Comparison of ENCODE assay signal across 5 fruit fly cellular contexts in genomic region chr3L:22741389-22742120, dm6.
TF ChIP-seq lines count a peak whose summit lies in the region.

CG7369 (plus strand) TSS chr3L:22741793.

- TF ChIP-seq CTCF in whole organism, embryonic (GFP tag; optimal IDR thresholded peaks at IDR 0.05; lab: Kevin White, UChicago), result peak; percentile 10

TF ChIP-seq in whole organism, adult, 20 proteins besides CTCF, POLR2A, EP300 and RAD21 (continues in another document):
- peak; percentile 92 for TF ChIP-seq CG7045 (GFP tag; optimal IDR thresholded peaks at IDR 0.05; lab: Kevin White, UChicago)
- TF ChIP-seq tj (GFP tag; optimal IDR thresholded peaks at IDR 0.05; lab: Kevin White, UChicago), result peak; percentile 64
- peak; percentile 88 for TF ChIP-seq CG7101 (tag; optimal IDR thresholded peaks at IDR 0.05; lab: Kevin White, UChicago)
- peak; percentile 92 for TF ChIP-seq ovo (GFP tag; optimal IDR thresholded peaks at IDR 0.05; lab: Kevin White, UChicago)
- peak; percentile 89 for TF ChIP-seq bab1 (GFP tag; optimal IDR thresholded peaks at IDR 0.05; lab: Kevin White, UChicago)
- TF ChIP-seq Crg-1 (GFP tag; optimal IDR thresholded peaks at IDR 0.05; lab: Kevin White, UChicago), result peak; percentile 97
- peak; percentile 96 for TF ChIP-seq toe (GFP tag; optimal IDR thresholded peaks at IDR 0.05; lab: Kevin White, UChicago)
- TF ChIP-seq Mnt (GFP tag; optimal IDR thresholded peaks at IDR 0.05; lab: Kevin White, UChicago), result peak; percentile 89
- TF ChIP-seq CG5204 (GFP tag; optimal IDR thresholded peaks at IDR 0.05; lab: Kevin White, UChicago), result peak; percentile 93
- peak; percentile 93 for TF ChIP-seq Clk (GFP tag; optimal IDR thresholded peaks at IDR 0.05; lab: Kevin White, UChicago)
- TF ChIP-seq CG14711 (tag; optimal IDR thresholded peaks at IDR 0.05; lab: Kevin White, UChicago), result peak; percentile 82
- peak; percentile 97 for TF ChIP-seq CG1620 (GFP tag; optimal IDR thresholded peaks at IDR 0.05; lab: Kevin White, UChicago)
- TF ChIP-seq cnc (optimal IDR thresholded peaks at IDR 0.05; lab: Kevin White, UChicago), result no peak
- peak; percentile 90 for TF ChIP-seq pad (GFP tag; optimal IDR thresholded peaks at IDR 0.05; lab: Kevin White, UChicago)
- peak; percentile 83 for TF ChIP-seq CG33017 (tag; optimal IDR thresholded peaks at IDR 0.05; lab: Kevin White, UChicago)
- peak; percentile 96 for TF ChIP-seq CG12768 (GFP tag; optimal IDR thresholded peaks at IDR 0.05; lab: Kevin White, UChicago)
- TF ChIP-seq CG11617 (GFP tag; optimal IDR thresholded peaks at IDR 0.05; lab: Kevin White, UChicago), result peak; percentile 95
- TF ChIP-seq cic (GFP tag; optimal IDR thresholded peaks at IDR 0.05; lab: Kevin White, UChicago), result peak; percentile 84

TF ChIP-seq in whole organism, embryonic, 481 proteins besides CTCF, POLR2A, EP300 and RAD21 (continues in another document):
- TF ChIP-seq Mrtf (GFP tag; IDR thresholded peaks at IDR 0.05; lab: Robert Waterston, UW) (peak; percentile 70), corto (GFP tag; optimal IDR thresholded peaks at IDR 0.05; lab: Kevin White, UChicago) (peak; percentile 92), Mad (GFP tag; optimal IDR thresholded peaks at IDR 0.05; lab: Kevin White, UChicago) (peak; percentile 80), CG13894 (tag; optimal IDR thresholded peaks at IDR 0.05; lab: Kevin White, UChicago) (peak; percentile 81), gce (GFP tag; IDR thresholded peaks at IDR 0.05; lab: Robert Waterston, UW) (no peak), bowl (GFP tag; IDR thresholded peaks at IDR 0.05; lab: Robert Waterston, UW) (no peak), ems (GFP tag; optimal IDR thresholded peaks at IDR 0.05; lab: Kevin White, UChicago) (peak; percentile 57), gfzf (GFP tag; optimal IDR thresholded peaks at IDR 0.05; lab: Kevin White, UChicago) (no peak), CG18764 (GFP tag; optimal IDR thresholded peaks at IDR 0.05; lab: Kevin White, UChicago) (peak; percentile 83), sens-2 (GFP tag; IDR thresholded peaks at IDR 0.05; lab: Robert Waterston, UW) (peak; percentile 26; the same call in 1 of the 2 replicates), toy (GFP tag; IDR thresholded peaks at IDR 0.05; lab: Robert Waterston, UW) (peak; percentile 51; the same call in 1 of the 2 replicates), CG12104 (GFP tag; optimal IDR thresholded peaks at IDR 0.05; lab: Kevin White, UChicago) (peak; percentile 87), tgo (GFP tag; IDR thresholded peaks at IDR 0.05; lab: Robert Waterston, UW) (peak; percentile 71), CG7839 (tag; optimal IDR thresholded peaks at IDR 0.05; lab: Kevin White, UChicago) (peak; percentile 75), bab2 (GFP tag; optimal IDR thresholded peaks at IDR 0.05; lab: Kevin White, UChicago) (peak; percentile 77), Tbp (GFP tag; optimal IDR thresholded peaks at IDR 0.05; lab: Kevin White, UChicago) (no peak), lola (GFP tag; optimal IDR thresholded peaks at IDR 0.05; lab: Kevin White, UChicago) (peak in 1 of 3 experiments; percentile 71), CG6765 (GFP tag; optimal IDR thresholded peaks at IDR 0.05; lab: Kevin White, UChicago) (peak; percentile 51)

TF ChIP-seq in whole organism, prepupa, 60 proteins besides CTCF, POLR2A, EP300 and RAD21 (continues in another document):
- TF ChIP-seq Hr38 (GFP tag; optimal IDR thresholded peaks at IDR 0.05; lab: Kevin White, UChicago) (no peak), Sox15 (GFP tag; optimal IDR thresholded peaks at IDR 0.05; lab: Kevin White, UChicago) (peak; percentile 83), esn (GFP tag; optimal IDR thresholded peaks at IDR 0.05; lab: Kevin White, UChicago) (peak; percentile 90), eg (GFP tag; IDR thresholded peaks at IDR 0.05; lab: Robert Waterston, UW) (peak; percentile 84), CG6276 (GFP tag; optimal IDR thresholded peaks at IDR 0.05; lab: Kevin White, UChicago) (no peak), fd59A (GFP tag; optimal IDR thresholded peaks at IDR 0.05; lab: Kevin White, UChicago) (peak; percentile 84), CG1621 (tag; optimal IDR thresholded peaks at IDR 0.05; lab: Kevin White, UChicago) (peak; percentile 60), CG8119 (GFP tag; IDR thresholded peaks at IDR 0.05; lab: Robert Waterston, UW) (peak; percentile 70), CG16779 (tag; optimal IDR thresholded peaks at IDR 0.05; lab: Kevin White, UChicago) (peak; percentile 57), pdm3 (GFP tag; optimal IDR thresholded peaks at IDR 0.05; lab: Kevin White, UChicago) (peak; percentile 85), svp (GFP tag; lab: Kevin White, UChicago) (peak; percentile 94), CG6163 (GFP tag; IDR thresholded peaks at IDR 0.05; lab: Robert Waterston, UW) (peak; percentile 86), CG8632 (GFP tag; optimal IDR thresholded peaks at IDR 0.05; lab: Kevin White, UChicago) (peak; percentile 84), CG4318 (GFP tag; optimal IDR thresholded peaks at IDR 0.05; lab: Kevin White, UChicago) (peak; percentile 81), topi (GFP tag; optimal IDR thresholded peaks at IDR 0.05; lab: Kevin White, UChicago) (peak; percentile 86), salr (GFP tag; optimal IDR thresholded peaks at IDR 0.05; lab: Kevin White, UChicago) (peak; percentile 58 to 91), achi (GFP tag; optimal IDR thresholded peaks at IDR 0.05; lab: Kevin White, UChicago) (peak; percentile 86), CG32006 (GFP tag; optimal IDR thresholded peaks at IDR 0.05; lab: Kevin White, UChicago) (peak; percentile 85), Sox14 (GFP tag; optimal IDR thresholded peaks at IDR 0.05; lab: Kevin White, UChicago) (peak; percentile 81), CG3919 (GFP tag; optimal IDR thresholded peaks at IDR 0.05; lab: Kevin White, UChicago) (peak; percentile 89)

TF ChIP-seq in whole organism, pupa, 21 proteins besides CTCF, POLR2A, EP300 and RAD21:
- peak; percentile 89 for TF ChIP-seq fd96Ca (GFP tag; IDR thresholded peaks at IDR 0.05; lab: Robert Waterston, UW)
- TF ChIP-seq D1 (tag; optimal IDR thresholded peaks at IDR 0.05; lab: Kevin White, UChicago), result no peak
- peak; percentile 71 for TF ChIP-seq CG17806 (tag; optimal IDR thresholded peaks at IDR 0.05; lab: Kevin White, UChicago)
- TF ChIP-seq CG13204 (GFP tag; optimal IDR thresholded peaks at IDR 0.05; lab: Kevin White, UChicago), result no peak
- peak; percentile 84 for TF ChIP-seq Pif1B (GFP tag; optimal IDR thresholded peaks at IDR 0.05; lab: Kevin White, UChicago)
- peak; percentile 82 for TF ChIP-seq CG15710 (tag; optimal IDR thresholded peaks at IDR 0.05; lab: Kevin White, UChicago)
- TF ChIP-seq CG9948 (tag; optimal IDR thresholded peaks at IDR 0.05; lab: Kevin White, UChicago), result peak; percentile 67
- TF ChIP-seq Pif1A (GFP tag; optimal IDR thresholded peaks at IDR 0.05; lab: Kevin White, UChicago), result peak; percentile 82
- peak; percentile 75 for TF ChIP-seq CG10348 (GFP tag; IDR thresholded peaks at IDR 0.05; lab: Robert Waterston, UW)
- peak; percentile 70 for TF ChIP-seq CG34367 (tag; optimal IDR thresholded peaks at IDR 0.05; lab: Kevin White, UChicago)
- TF ChIP-seq Ets98B (GFP tag; IDR thresholded peaks at IDR 0.05; lab: Robert Waterston, UW), result peak; percentile 74
- peak; percentile 85 for TF ChIP-seq CG14655 (GFP tag; optimal IDR thresholded peaks at IDR 0.05; lab: Kevin White, UChicago)
- TF ChIP-seq Snoo (tag; optimal IDR thresholded peaks at IDR 0.05; lab: Kevin White, UChicago), result peak; percentile 87
- no peak; the same call in none of the 2 replicates for TF ChIP-seq rn (GFP tag; IDR thresholded peaks at IDR 0.05; lab: Robert Waterston, UW)
- TF ChIP-seq EcR (GFP tag; optimal IDR thresholded peaks at IDR 0.05; lab: Kevin White, UChicago), result peak; percentile 53
- TF ChIP-seq CG8301 (tag; optimal IDR thresholded peaks at IDR 0.05; lab: Kevin White, UChicago), result peak; percentile 64
- peak; percentile 81 for TF ChIP-seq CG8159 (tag; optimal IDR thresholded peaks at IDR 0.05; lab: Kevin White, UChicago)
- peak; percentile 30 for TF ChIP-seq gl (tag; optimal IDR thresholded peaks at IDR 0.05; lab: Kevin White, UChicago)
- peak; percentile 82 for TF ChIP-seq CG32121 (GFP tag; IDR thresholded peaks at IDR 0.05; lab: Robert Waterston, UW)
- peak; percentile 84 for TF ChIP-seq CG4496 (GFP tag; IDR thresholded peaks at IDR 0.05; lab: Robert Waterston, UW)
- TF ChIP-seq CG12605 (GFP tag; IDR thresholded peaks at IDR 0.05; lab: Robert Waterston, UW), result peak; percentile 52; the same call in 1 of the 2 replicates

TF ChIP-seq in whole organism, wandering third instar larva, 38 proteins besides CTCF, POLR2A, EP300 and RAD21 (continues in another document):
- TF ChIP-seq Myc (optimal IDR thresholded peaks at IDR 0.05; lab: Kevin White, UChicago), result peak; percentile 77
- TF ChIP-seq usp (GFP tag; optimal IDR thresholded peaks at IDR 0.05; lab: Kevin White, UChicago), result no peak
- TF ChIP-seq foxo (GFP tag; optimal IDR thresholded peaks at IDR 0.05; lab: Kevin White, UChicago), result peak; percentile 31 to 92
- peak; percentile 85 for TF ChIP-seq br (GFP tag; optimal IDR thresholded peaks at IDR 0.05; lab: Kevin White, UChicago)
- peak; percentile 89 for TF ChIP-seq psq (GFP tag; optimal IDR thresholded peaks at IDR 0.05; lab: Kevin White, UChicago)
- TF ChIP-seq Hnf4 (GFP tag; optimal IDR thresholded peaks at IDR 0.05; lab: Kevin White, UChicago), result peak; percentile 91
- TF ChIP-seq pan (optimal IDR thresholded peaks at IDR 0.05; lab: Kevin White, UChicago), result no peak
- TF ChIP-seq CrebA (GFP tag; optimal IDR thresholded peaks at IDR 0.05; lab: Kevin White, UChicago; ENCODE audit: borderline replicate concordance), result no peak
- peak; percentile 90 for TF ChIP-seq HLH106 (tag; optimal IDR thresholded peaks at IDR 0.05; lab: Kevin White, UChicago)
- peak; percentile 84 for TF ChIP-seq woc (GFP tag; optimal IDR thresholded peaks at IDR 0.05; lab: Kevin White, UChicago)
- TF ChIP-seq Mio (GFP tag; optimal IDR thresholded peaks at IDR 0.05; lab: Kevin White, UChicago), result peak; percentile 49
- peak; percentile 77 for TF ChIP-seq dsf (GFP tag; optimal IDR thresholded peaks at IDR 0.05; lab: Kevin White, UChicago; ENCODE audit: borderline replicate concordance)
- peak; percentile 83 for TF ChIP-seq ey (GFP tag; optimal IDR thresholded peaks at IDR 0.05; lab: Kevin White, UChicago)
- peak; percentile 91 for TF ChIP-seq Hr83 (GFP tag; optimal IDR thresholded peaks at IDR 0.05; lab: Kevin White, UChicago; ENCODE audit: poor library complexity, severe bottlenecking)
- peak; percentile 81 for TF ChIP-seq CG9705 (GFP tag; optimal IDR thresholded peaks at IDR 0.05; lab: Kevin White, UChicago)
- TF ChIP-seq Jra (GFP tag; optimal IDR thresholded peaks at IDR 0.05; lab: Kevin White, UChicago), result peak; percentile 75
- peak; percentile 71 for TF ChIP-seq Rel (GFP tag; optimal IDR thresholded peaks at IDR 0.05; lab: Kevin White, UChicago)
- peak; percentile 99 for TF ChIP-seq Rel (tag; optimal IDR thresholded peaks at IDR 0.05; lab: Kevin White, UChicago)
- peak; percentile 74 for TF ChIP-seq sv (GFP tag; optimal IDR thresholded peaks at IDR 0.05; lab: Kevin White, UChicago)
- peak; percentile 91 for TF ChIP-seq dmrt93B (GFP tag; optimal IDR thresholded peaks at IDR 0.05; lab: Kevin White, UChicago)
- no peak for TF ChIP-seq N (GFP tag; optimal IDR thresholded peaks at IDR 0.05; lab: Kevin White, UChicago)
- no peak for TF ChIP-seq Vsx2 (GFP tag; optimal IDR thresholded peaks at IDR 0.05; lab: Kevin White, UChicago; ENCODE audit: partially characterized antibody)
- TF ChIP-seq h (GFP tag; optimal IDR thresholded peaks at IDR 0.05; lab: Kevin White, UChicago), result peak; percentile 90
